Worm (Caenorhabditis elegans) whole organism, L2 larva: ENCODE results near the gene col-169.

Experiments used
- aly-2 ChIP-seq: fragments of 150-350 bp; optimal IDR thresholded peaks from 2 replicates; lab custom pipeline; 2014; ENCODE audit warnings: missing biosample characterization, missing genetic modification characterization
- fos-1 ChIP-seq: fragments of 150-350 bp; optimal IDR thresholded peaks from 2 replicates; lab custom pipeline; 2014; ENCODE audit warnings: missing biosample characterization, missing genetic modification characterization
- lin-11 ChIP-seq: fragments of 150-350 bp; sonication (generic microtip); optimal IDR thresholded peaks from 2 replicates; lab custom pipeline; 2014; ENCODE audit warnings: missing biosample characterization, missing genetic modification characterization, inconsistent platforms, mixed read lengths
- mab-5 ChIP-seq: fragments of 150-350 bp; optimal IDR thresholded peaks from 2 replicates; lab custom pipeline; 2014; ENCODE audit warnings: missing biosample characterization, missing genetic modification characterization
- mdl-1 ChIP-seq, 2 experiments: fragments of 150-350 bp in 1 of 2; sonication (generic microtip) in 1 of 2; optimal IDR thresholded peaks; 2 replicates each; lab custom pipeline; 2017; ENCODE audit warnings: missing biosample characterization in 2 of 2, missing genetic modification characterization in 2 of 2
- nhr-11 ChIP-seq: fragments of 150-350 bp; optimal IDR thresholded peaks from 2 replicates; lab custom pipeline; 2014; ENCODE audit warnings: missing biosample characterization, missing genetic modification characterization
- nhr-12 ChIP-seq: fragments of 150-350 bp; optimal IDR thresholded peaks from 2 replicates; lab custom pipeline; 2014; ENCODE audit warnings: missing biosample characterization, missing genetic modification characterization
- nhr-129 ChIP-seq: fragments of 150-350 bp; optimal IDR thresholded peaks from 2 replicates; lab custom pipeline; 2014; ENCODE audit warnings: missing biosample characterization, missing genetic modification characterization
- nhr-25 ChIP-seq: fragments of 150-350 bp; sonication (generic microtip); optimal IDR thresholded peaks from 3 replicates; lab custom pipeline; 2014; ENCODE audit warnings: missing biosample characterization, missing genetic modification characterization
- nhr-6 ChIP-seq: fragments of 150-350 bp; optimal IDR thresholded peaks from 2 replicates; lab custom pipeline; 2014; ENCODE audit warnings: missing biosample characterization, missing genetic modification characterization
- snpc-4 ChIP-seq: fragments of 150-350 bp; optimal IDR thresholded peaks from 2 replicates; lab custom pipeline; 2014; ENCODE audit warnings: missing biosample characterization, missing genetic modification characterization
- ztf-11 ChIP-seq: sonication (generic microtip); optimal IDR thresholded peaks from 2 replicates; lab custom pipeline; 2017; ENCODE audit warnings: missing biosample characterization, missing genetic modification characterization
- ztf-4 ChIP-seq: fragments of 150-350 bp; optimal IDR thresholded peaks from 2 replicates; lab custom pipeline; 2014; ENCODE audit warnings: missing biosample characterization, missing genetic modification characterization

ce11 chrX:6326088-6326487 lies 2.9 kb upstream of the col-169 start, which contains the start of gene col-168:
- TF ChIP-seq nhr-12 (tag; lab: Kevin White, UChicago) (no peak), lin-11 (no peak), aly-2 (no peak), nhr-11 (tag; lab: Kevin White, UChicago) (no peak), ztf-4 (no peak), nhr-129 (tag; lab: Kevin White, UChicago) (no peak), nhr-25 (tag; lab: Kevin White, UChicago) (no peak), snpc-4 (tag; lab: Kevin White, UChicago) (no peak), mdl-1 (tag; optimal IDR thresholded peaks at IDR 0.05; lab: Kevin White, UChicago) (no peak), fos-1 (no peak), ztf-11 (no peak), nhr-6 (no peak), mab-5 (no peak)
